Worm (Caenorhabditis elegans) whole organism, L4/young adult: ENCODE data around the gene phf-15.

ENCODE experiments used
- W03F9.2 ChIP-seq: fragments of 150-350 bp; optimal IDR thresholded peaks from 2 replicates; lab custom pipeline; 2014; ENCODE audit warnings: missing biosample characterization, missing genetic modification characterization
- dao-5 ChIP-seq: sonication (generic microtip); optimal IDR thresholded peaks from 2 replicates; lab custom pipeline; 2016; ENCODE audit warnings: missing genotype, missing genetic modification characterization, moderate library complexity, missing compliant biosample characterization
- him-1 ChIP-seq: sonication (generic microtip); optimal IDR thresholded peaks from 2 replicates; lab custom pipeline; 2016; ENCODE audit warnings: missing genotype, missing genetic modification reagents, missing genetic modification characterization, missing compliant biosample characterization

ce11 chrIII:3331767-3332166 lies 9.1 kb downstream of the phf-15 start:
- TF ChIP-seq W03F9.2 (no peak), him-1 (tag; lab: Kevin White, UChicago) (no peak), dao-5 (tag; lab: Kevin White, UChicago) (no peak)
